Fruit fly (Drosophila melanogaster): ENCODE measurements around the gene CG42446.

Gene CG42446

dm6 chr3R:16355393-16355943, 4.4 kb downstream of the CG42446 start (continued):
- TF ChIP-seq CG42726 (GFP tag; IDR thresholded peaks at IDR 0.05; ENCODE audit: partially characterized antibody) (no peak), CG14441 (GFP tag; IDR thresholded peaks at IDR 0.05) (peak; percentile 43; the same call in 1 of the 2 replicates), p53 (GFP tag; optimal IDR thresholded peaks at IDR 0.05) (no peak), CG2202 (tag; optimal IDR thresholded peaks at IDR 0.05) (no peak), CG13424 (tag; optimal IDR thresholded peaks at IDR 0.05) (peak; percentile 13), CG7357 (GFP tag; IDR thresholded peaks at IDR 0.05) (no peak), Hr39 (optimal IDR thresholded peaks at IDR 0.05) (no peak), Deaf1 (tag; optimal IDR thresholded peaks at IDR 0.05) (no peak), CG34224 (GFP tag; IDR thresholded peaks at IDR 0.05; ENCODE audit: partially characterized antibody) (no peak), HLHmδ (GFP tag; optimal IDR thresholded peaks at IDR 0.05) (no peak), hb (GFP tag; IDR thresholded peaks at IDR 0.05; ENCODE audit: partially characterized antibody) (no peak), CG3065 (GFP tag; optimal IDR thresholded peaks at IDR 0.05) (no peak), exex (tag; optimal IDR thresholded peaks at IDR 0.05) (peak; percentile 2), CG12659 (GFP tag; optimal IDR thresholded peaks at IDR 0.05) (peak; percentile 39), gem (tag; optimal IDR thresholded peaks at IDR 0.05) (peak; percentile 40), HHEX (GFP tag; optimal IDR thresholded peaks at IDR 0.05) (no peak), btn (GFP tag; optimal IDR thresholded peaks at IDR 0.05) (no peak), CG14710 (tag; optimal IDR thresholded peaks at IDR 0.05) (no peak), CG1792 (GFP tag; optimal IDR thresholded peaks at IDR 0.05) (no peak), CG14965 (GFP tag; optimal IDR thresholded peaks at IDR 0.05; ENCODE audit: borderline replicate concordance) (no peak), CG8478 (optimal IDR thresholded peaks at IDR 0.05) (no peak), ewg (GFP tag; optimal IDR thresholded peaks at IDR 0.05) (no peak), chn (GFP tag; optimal IDR thresholded peaks at IDR 0.05) (no peak), Max (GFP tag; optimal IDR thresholded peaks at IDR 0.05) (no peak), Fer1 (GFP tag; optimal IDR thresholded peaks at IDR 0.05) (peak; percentile 51), CG8924 (tag; optimal IDR thresholded peaks at IDR 0.05) (no peak), insv (GFP tag; optimal IDR thresholded peaks at IDR 0.05) (no peak), Oaz (GFP tag; IDR thresholded peaks at IDR 0.05) (no peak), z (GFP tag; IDR thresholded peaks at IDR 0.05) (no peak), mirr (GFP tag; optimal IDR thresholded peaks at IDR 0.05) (peak; percentile 67), CG7372 (GFP tag; IDR thresholded peaks at IDR 0.05) (no peak; the same call in 1 of the 2 replicates), CG10543 (GFP tag; optimal IDR thresholded peaks at IDR 0.05) (peak; percentile 83), CG17361 (GFP tag; IDR thresholded peaks at IDR 0.05) (no peak), Dbx (GFP tag; IDR thresholded peaks at IDR 0.05) (peak; percentile 77; the same call in 2 of the 3 replicates), Dref (GFP tag; IDR thresholded peaks at IDR 0.05) (peak; percentile 37; the same call in 1 of the 2 replicates), tin (GFP tag; optimal IDR thresholded peaks at IDR 0.05) (no peak), ssp (GFP tag; IDR thresholded peaks at IDR 0.05) (no peak), unpg (GFP tag; optimal IDR thresholded peaks at IDR 0.05) (peak; percentile 6), Ets97D (GFP tag; optimal IDR thresholded peaks at IDR 0.05) (no peak), CG9727 (GFP tag; optimal IDR thresholded peaks at IDR 0.05) (no peak), Atf3 (GFP tag; optimal IDR thresholded peaks at IDR 0.05) (no peak), CG1233 (GFP tag; optimal IDR thresholded peaks at IDR 0.05) (peak; percentile 8), repo (GFP tag; optimal IDR thresholded peaks at IDR 0.05) (no peak), luna (GFP tag; optimal IDR thresholded peaks at IDR 0.05) (no peak), CG9609 (GFP tag; optimal IDR thresholded peaks at IDR 0.05) (no peak), tna (GFP tag; IDR thresholded peaks at IDR 0.05; ENCODE audit: partially characterized antibody) (no peak), Tbp (GFP tag; optimal IDR thresholded peaks at IDR 0.05) (no peak), CG12942 (GFP tag; optimal IDR thresholded peaks at IDR 0.05) (peak; percentile 8), gfzf (GFP tag; optimal IDR thresholded peaks at IDR 0.05) (no peak), kni (GFP tag; optimal IDR thresholded peaks at IDR 0.05) (no peak), Awh (GFP tag; IDR thresholded peaks at IDR 0.05) (no peak)
